Fruit fly (Drosophila melanogaster) whole organism, embryonic: ENCODE measurements around the gene Chpf.

ENCODE experiments used
- Blimp-1 ChIP-seq: fragments of 200-800 bp; sonication (Bioruptor generic); optimal IDR thresholded peaks from 3 replicates; lab custom pipeline; 2018; ENCODE audit warnings: missing biosample characterization, missing genetic modification characterization, mild to moderate bottlenecking, moderate library complexity, missing genetic modification reagents
- CG12659 ChIP-seq: fragments of 200-800 bp; sonication (Bioruptor generic); optimal IDR thresholded peaks from 3 replicates; lab custom pipeline; 2017; ENCODE audit warnings: mild to moderate bottlenecking, missing biosample characterization, missing genetic modification reagents, missing genetic modification characterization
- CG15514 ChIP-seq: fragments of 200-800 bp; sonication (Bioruptor generic); optimal IDR thresholded peaks from 3 replicates; lab custom pipeline; 2017; ENCODE audit warnings: missing biosample characterization, missing genetic modification characterization, mild to moderate bottlenecking, moderate library complexity, missing genetic modification reagents
- CG15601 ChIP-seq: fragments of 200-800 bp; sonication (Bioruptor generic); optimal IDR thresholded peaks from 3 replicates; lab custom pipeline; 2019; ENCODE audit warnings: missing biosample characterization, mild to moderate bottlenecking, missing genetic modification characterization, moderate library complexity
- CG17385 ChIP-seq: fragments of 200-800 bp; sonication (Bioruptor generic); optimal IDR thresholded peaks from 3 replicates; lab custom pipeline; 2018; ENCODE audit warnings: missing biosample characterization, mild to moderate bottlenecking, missing genetic modification characterization
- CG2116 ChIP-seq: fragments of 200-800 bp; sonication (Bioruptor generic); optimal IDR thresholded peaks from 3 replicates; lab custom pipeline; 2018; ENCODE audit warnings: missing biosample characterization, mild to moderate bottlenecking, missing genetic modification characterization
- CG30431 ChIP-seq: fragments of 200-800 bp; sonication (Bioruptor generic); optimal IDR thresholded peaks from 2 replicates; lab custom pipeline; 2017; ENCODE audit warnings: missing biosample characterization, missing genetic modification characterization
- CG3281 ChIP-seq: fragments of 200-800 bp; sonication (Bioruptor generic); optimal IDR thresholded peaks from 3 replicates; lab custom pipeline; 2017; ENCODE audit warnings: missing biosample characterization, mild to moderate bottlenecking, missing genetic modification characterization
- CG4854 ChIP-seq: fragments of 200-800 bp; sonication (Bioruptor generic); optimal IDR thresholded peaks from 2 replicates; lab custom pipeline; 2016; ENCODE audit warnings: missing biosample characterization, missing genetic modification characterization, inconsistent platforms
- CG5953 ChIP-seq: fragments of 200-800 bp; sonication (Bioruptor generic); IDR thresholded peaks from 2 replicates; pipeline ENCODE4 v1.3.6; 2022; ENCODE audit warnings: missing biosample characterization, missing genetic modification characterization
- CG7271 ChIP-seq: fragments of 200-800 bp; sonication (Bioruptor generic); optimal IDR thresholded peaks from 2 replicates; lab custom pipeline; 2018; ENCODE audit warnings: missing biosample characterization, mild to moderate bottlenecking, missing genetic modification characterization, moderate library complexity
- CG7987 ChIP-seq: fragments of 200-800 bp; sonication (Bioruptor generic); optimal IDR thresholded peaks from 2 replicates; lab custom pipeline; 2018; ENCODE audit warnings: missing biosample characterization, mild to moderate bottlenecking, missing genetic modification characterization, moderate library complexity
- CG8281 ChIP-seq: fragments of 200-800 bp; sonication (Bioruptor generic); optimal IDR thresholded peaks from 2 replicates; lab custom pipeline; 2018; ENCODE audit warnings: missing biosample characterization, mild to moderate bottlenecking, missing genetic modification characterization, moderate library complexity
- CG9609 ChIP-seq: fragments of 200-800 bp; sonication (Bioruptor generic); optimal IDR thresholded peaks from 3 replicates; lab custom pipeline; 2016; ENCODE audit warnings: missing biosample characterization, missing genetic modification characterization
- CG9817 ChIP-seq: fragments of 200-800 bp; sonication (Bioruptor generic); optimal IDR thresholded peaks from 2 replicates; lab custom pipeline; 2018; ENCODE audit warnings: missing biosample characterization, mild to moderate bottlenecking, missing genetic modification characterization, moderate library complexity
- E2f1 ChIP-seq: fragments of 200-800 bp; sonication (Bioruptor generic); IDR thresholded peaks from 2 replicates; pipeline ENCODE4 v1.3.6; 2022; ENCODE audit warnings: missing biosample characterization, missing genetic modification characterization
- ERR ChIP-seq: fragments of 200-800 bp; sonication (Bioruptor generic); optimal IDR thresholded peaks from 2 replicates; lab custom pipeline; 2016; ENCODE audit warnings: missing biosample characterization, missing genetic modification characterization
- Max ChIP-seq: fragments of 200-800 bp; sonication (Bioruptor generic); optimal IDR thresholded peaks from 2 replicates; lab custom pipeline; 2016; ENCODE audit warnings: missing biosample characterization, mild to moderate bottlenecking, missing genetic modification characterization
- Poxn ChIP-seq: fragments of 200-800 bp; sonication (Bioruptor generic); IDR thresholded peaks from 2 replicates; pipeline ENCODE4 v1.3.6; 2022; ENCODE audit warnings: missing biosample characterization, missing genetic modification characterization
- Ptx1 ChIP-seq: fragments of 200-800 bp; sonication (Bioruptor generic); IDR thresholded peaks from 2 replicates; pipeline ENCODE4 v1.3.6; 2022; ENCODE audit warnings: missing biosample characterization, missing genetic modification characterization
- Side ChIP-seq: fragments of 200-800 bp; sonication (Bioruptor generic); optimal IDR thresholded peaks from 2 replicates; lab custom pipeline; 2016; ENCODE audit warnings: missing biosample characterization, missing genetic modification characterization
- Sox102F ChIP-seq: fragments of 200-800 bp; sonication (Bioruptor generic); optimal IDR thresholded peaks from 2 replicates; lab custom pipeline; 2018; ENCODE audit warnings: missing biosample characterization, mild to moderate bottlenecking, missing genetic modification characterization, moderate library complexity
- Usf ChIP-seq: fragments of 200-800 bp; sonication (Bioruptor generic); optimal IDR thresholded peaks from 2 replicates; lab custom pipeline; 2017; ENCODE audit warnings: missing genotype, missing biosample characterization, missing genetic modification characterization
- Xbp1 ChIP-seq: fragments of 200-800 bp; sonication (Bioruptor generic); optimal IDR thresholded peaks from 3 replicates; lab custom pipeline; 2016; ENCODE audit warnings: missing biosample characterization, mild to moderate bottlenecking, missing genetic modification characterization
- YL-1 ChIP-seq: fragments of 200-800 bp; sonication (Bioruptor generic); optimal IDR thresholded peaks from 3 replicates; lab custom pipeline; 2017; ENCODE audit warnings: missing biosample characterization, mild to moderate bottlenecking, missing genetic modification characterization
- bab2 ChIP-seq: fragments of 200-800 bp; sonication (Bioruptor generic); optimal IDR thresholded peaks from 2 replicates; lab custom pipeline; 2016; ENCODE audit warnings: missing biosample characterization, missing genetic modification characterization
- crp ChIP-seq, 2 experiments: fragments of 200-800 bp; sonication (Bioruptor generic); optimal IDR thresholded peaks; 2 replicates in 1 of 2; 3 replicates in 1 of 2; lab custom pipeline; 2017; ENCODE audit warnings: missing biosample characterization in 2 of 2, missing genetic modification characterization in 2 of 2, mild to moderate bottlenecking in 1 of 2, moderate library complexity in 1 of 2
- cwo ChIP-seq: fragments of 200-800 bp; sonication (Bioruptor generic); optimal IDR thresholded peaks from 3 replicates; lab custom pipeline; 2017; ENCODE audit warnings: missing biosample characterization, missing genetic modification characterization, mild to moderate bottlenecking, moderate library complexity, missing genetic modification reagents
- danr ChIP-seq: fragments of 200-800 bp; sonication (Bioruptor generic); IDR thresholded peaks from 2 replicates; pipeline ENCODE4 v1.3.6; 2022; ENCODE audit warnings: missing biosample characterization, missing genetic modification characterization
- fd102C ChIP-seq: fragments of 200-800 bp; sonication (Bioruptor generic); optimal IDR thresholded peaks from 2 replicates; lab custom pipeline; 2018; ENCODE audit warnings: missing biosample characterization, mild to moderate bottlenecking, missing genetic modification characterization, moderate library complexity
- fd96Cb ChIP-seq: fragments of 200-800 bp; sonication (Bioruptor generic); optimal IDR thresholded peaks from 2 replicates; lab custom pipeline; 2018; ENCODE audit warnings: missing biosample characterization, mild to moderate bottlenecking, missing genetic modification characterization, moderate library complexity
- ftz-f1 ChIP-seq: fragments of 200-800 bp; sonication (Bioruptor generic); optimal IDR thresholded peaks from 2 replicates; lab custom pipeline; 2016; ENCODE audit warnings: missing biosample characterization, missing genetic modification characterization
- fu2 ChIP-seq: fragments of 200-800 bp; sonication (Bioruptor generic); optimal IDR thresholded peaks from 2 replicates; lab custom pipeline; 2016; ENCODE audit warnings: missing biosample characterization, missing genetic modification characterization
- gfzf ChIP-seq: fragments of 200-800 bp; sonication (Bioruptor generic); optimal IDR thresholded peaks from 2 replicates; lab custom pipeline; 2016; ENCODE audit warnings: missing biosample characterization, mild to moderate bottlenecking, missing genetic modification characterization, moderate library complexity
- grn ChIP-seq: fragments of 200-800 bp; sonication (Bioruptor generic); optimal IDR thresholded peaks from 3 replicates; lab custom pipeline; 2017; ENCODE audit warnings: missing biosample characterization, missing genetic modification characterization
- jigr1 ChIP-seq: fragments of 200-800 bp; sonication (Bioruptor generic); IDR thresholded peaks from 3 replicates; pipeline ENCODE4 v1.3.6; 2022; ENCODE audit warnings: missing biosample characterization, missing genetic modification characterization
- kah ChIP-seq: fragments of 200-800 bp; sonication (Bioruptor generic); optimal IDR thresholded peaks from 2 replicates; lab custom pipeline; 2018; ENCODE audit warnings: missing biosample characterization, mild to moderate bottlenecking, missing genetic modification characterization
- knrl ChIP-seq: fragments of 200-800 bp; sonication (Bioruptor generic); IDR thresholded peaks from 3 replicates; pipeline ENCODE4 v1.3.6; 2022; ENCODE audit warnings: missing biosample characterization, missing genetic modification characterization; ENCODE audit not compliant: partially characterized antibody
- lmd ChIP-seq: fragments of 200-800 bp; sonication (Bioruptor generic); IDR thresholded peaks from 2 replicates; pipeline ENCODE4 v1.3.6; 2022; ENCODE audit warnings: missing biosample characterization, missing genetic modification characterization
- onecut ChIP-seq: fragments of 200-800 bp; sonication (Bioruptor generic); IDR thresholded peaks from 2 replicates; pipeline ENCODE4 v1.3.6; 2022; ENCODE audit warnings: missing biosample characterization, missing genetic modification characterization
- org-1 ChIP-seq: fragments of 200-800 bp; sonication (Bioruptor generic); optimal IDR thresholded peaks from 2 replicates; lab custom pipeline; 2017; ENCODE audit warnings: missing biosample characterization, missing genetic modification characterization
- pan ChIP-seq, 4 experiments: fragments of >200 bp in 3 of 4; fragments of 200-800 bp in 1 of 4; sonication (Bioruptor generic) in 1 of 4; optimal IDR thresholded peaks in 3 of 4; IDR thresholded peaks in 1 of 4; 2 replicates each; pipeline versions ENCODE4 v1.3.6 to Lab custom; 2017 to 2022; ENCODE audit warnings: missing biosample characterization in 2 of 4, missing genetic modification characterization in 2 of 4, mixed read lengths in 1 of 4
- pho ChIP-seq: fragments of 200-800 bp; sonication (Bioruptor generic); optimal IDR thresholded peaks from 2 replicates; lab custom pipeline; 2016; ENCODE audit warnings: missing biosample characterization, missing genetic modification characterization
- pzg ChIP-seq: fragments of 200-800 bp; sonication (Bioruptor generic); optimal IDR thresholded peaks from 3 replicates; lab custom pipeline; 2018; ENCODE audit warnings: missing biosample characterization, mild to moderate bottlenecking, missing genetic modification characterization, moderate library complexity
- ranshi ChIP-seq: fragments of 200-800 bp; sonication (Bioruptor generic); IDR thresholded peaks from 2 replicates; pipeline ENCODE4 v1.3.6; 2022; ENCODE audit warnings: missing biosample characterization, missing genetic modification characterization
- repo ChIP-seq: fragments of 200-800 bp; sonication (Bioruptor generic); optimal IDR thresholded peaks from 2 replicates; lab custom pipeline; 2016; ENCODE audit warnings: missing biosample characterization, missing genetic modification characterization
- sob ChIP-seq: fragments of 200-800 bp; sonication (Bioruptor generic); IDR thresholded peaks from 2 replicates; pipeline ENCODE4 v1.3.6; 2022; ENCODE audit warnings: missing biosample characterization, missing genetic modification characterization
- wor ChIP-seq: fragments of 200-800 bp; sonication (Bioruptor generic); IDR thresholded peaks from 2 replicates; pipeline ENCODE4 v1.3.6; 2022; ENCODE audit warnings: missing biosample characterization, missing genetic modification characterization

The Chpf gene

DNA sequence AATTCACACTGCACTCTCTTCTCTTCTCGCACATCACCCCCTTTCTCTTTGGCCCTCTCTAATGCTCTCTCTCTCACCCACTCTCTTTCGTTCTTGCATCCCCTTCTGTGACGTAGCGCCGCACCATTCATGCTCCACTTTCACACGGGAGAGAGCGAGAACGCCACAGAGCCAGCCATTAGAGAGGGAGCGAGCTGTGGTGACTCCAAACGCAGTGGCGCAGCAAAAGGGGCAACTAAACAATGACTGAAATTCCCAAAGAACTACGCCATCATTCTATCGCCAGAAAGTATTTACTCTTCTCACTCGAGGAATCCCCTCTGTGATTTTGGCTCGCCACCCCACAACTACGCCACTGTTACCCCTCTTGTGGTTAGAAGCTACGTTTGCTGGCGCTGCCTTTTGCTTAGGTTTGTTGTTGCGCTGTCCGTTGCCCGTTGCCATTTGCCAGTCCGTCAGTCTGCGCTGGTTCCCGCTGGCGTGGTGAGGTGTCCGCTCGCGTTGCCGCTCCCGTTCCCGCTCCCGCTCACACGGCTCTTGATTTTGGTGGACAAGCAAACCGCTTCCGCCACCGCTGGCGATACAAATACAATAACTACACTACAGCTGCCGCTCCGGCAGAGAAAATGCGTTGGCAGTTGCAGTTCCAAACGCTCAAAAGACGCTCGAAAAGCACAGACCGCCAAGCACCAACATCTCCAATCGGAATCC is 19.0 kb upstream of the Chpf start (continued):
- TF ChIP-seq CG9609 (peak; percentile 99), CG30431 (GFP tag; lab: Kevin White, UChicago) (peak; percentile 99), Xbp1 (GFP tag; lab: Kevin White, UChicago) (peak; percentile 99), knrl (peak; percentile 48; the same call in 1 of the 3 replicates), ftz-f1 (GFP tag; lab: Kevin White, UChicago) (peak; percentile 96), ranshi (GFP tag; lab: Robert Waterston, UW) (peak; percentile 99), E2f1 (GFP tag; lab: Robert Waterston, UW) (peak; percentile 99), Side (GFP tag; lab: Kevin White, UChicago) (peak; percentile 99), fd102C (peak; percentile 58), kah (GFP tag; lab: Kevin White, UChicago) (peak; percentile 96), repo (GFP tag; lab: Kevin White, UChicago) (peak; percentile 99), onecut (GFP tag; lab: Robert Waterston, UW) (peak; percentile 98), cwo (GFP tag; lab: Kevin White, UChicago) (peak; percentile 98), pho (GFP tag; lab: Kevin White, UChicago) (peak; percentile 99), crp (GFP tag; optimal IDR thresholded peaks at IDR 0.05; lab: Kevin White, UChicago) (peak in 1 of 2 experiments; percentile 74), CG12659 (peak; percentile 99), CG15514 (peak; percentile 96), fu2 (GFP tag; lab: Kevin White, UChicago) (peak; percentile 99), jigr1 (GFP tag; lab: Robert Waterston, UW) (peak; percentile 98), ERR (peak; percentile 98), Blimp-1 (peak; percentile 96), CG15601 (tag; lab: Kevin White, UChicago) (peak; percentile 94), CG17385 (GFP tag; lab: Kevin White, UChicago) (peak; percentile 97), YL-1 (GFP tag; lab: Kevin White, UChicago) (peak; percentile 95), grn (GFP tag; lab: Kevin White, UChicago) (peak; percentile 89), CG8281 (peak; percentile 92), Poxn (GFP tag; lab: Robert Waterston, UW) (peak; percentile 98), pan (optimal IDR thresholded peaks at IDR 0.05; lab: Kevin White, UChicago) (no peak), pan (GFP tag; optimal IDR thresholded peaks at IDR 0.05 in 1 of 2, IDR thresholded peaks at IDR 0.05 in 1 of 2) (peak in 1 of 2 experiments; percentile 99), CG7271 (tag; lab: Kevin White, UChicago) (peak; percentile 23), org-1 (GFP tag; lab: Kevin White, UChicago) (peak; percentile 99), danr (peak; percentile 98), Sox102F (GFP tag; lab: Kevin White, UChicago) (peak; percentile 98), Max (peak; percentile 96), sob (GFP tag; lab: Robert Waterston, UW) (peak; percentile 99), CG7987 (peak; percentile 95), CG4854 (GFP tag; lab: Kevin White, UChicago) (peak; percentile 96), CG3281 (GFP tag; lab: Kevin White, UChicago) (peak; percentile 98), lmd (GFP tag; lab: Robert Waterston, UW) (peak; percentile 100), Ptx1 (GFP tag; lab: Robert Waterston, UW) (peak; percentile 99), Usf (peak; percentile 99), gfzf (peak; percentile 35), CG5953 (peak; percentile 99), pzg (GFP tag; lab: Kevin White, UChicago) (peak; percentile 63), wor (GFP tag; lab: Robert Waterston, UW) (peak; percentile 97), CG9817 (peak; percentile 99), CG2116 (GFP tag; lab: Kevin White, UChicago) (peak; percentile 85), bab2 (GFP tag; lab: Kevin White, UChicago) (peak; percentile 99), fd96Cb (tag; lab: Kevin White, UChicago) (peak; percentile 97)
